Worm (Caenorhabditis elegans): ENCODE results near the gene M01B2.12.

DNA sequence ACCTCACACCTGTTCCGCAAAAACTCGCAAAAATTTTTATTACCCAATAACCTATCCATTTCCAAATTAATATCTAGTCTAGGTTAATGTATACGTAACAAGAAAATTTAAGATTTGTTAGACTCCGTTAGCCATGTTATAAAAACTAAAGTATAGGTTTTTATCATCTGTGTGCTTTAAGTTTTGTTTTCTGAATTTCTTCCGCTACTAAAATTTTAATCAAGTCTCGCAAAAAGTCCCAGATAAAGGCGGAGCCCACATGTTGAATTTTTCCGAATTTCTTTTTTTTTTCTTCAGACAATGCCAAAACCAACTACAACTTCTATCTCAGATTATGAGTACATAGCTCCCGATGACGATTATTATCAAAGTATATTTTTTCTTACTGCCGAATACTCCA is 31.8 kb downstream of the M01B2.12 start, which contains the start of gene srw-13:
- TF ChIP-seq snpc-4 (tag; optimal IDR thresholded peaks at IDR 0.05) (no peak), ZK546.5 (tag; optimal IDR thresholded peaks at IDR 0.05) (no peak), nhr-25 (tag; optimal IDR thresholded peaks at IDR 0.05) (no peak), nhr-10 (tag; optimal IDR thresholded peaks at IDR 0.05) (no peak), blmp-1 (tag; optimal IDR thresholded peaks at IDR 0.05; ENCODE audit: insufficient read depth) (no peak), mdl-1 (tag; optimal IDR thresholded peaks at IDR 0.05) (no peak), nhr-237 (tag; optimal IDR thresholded peaks at IDR 0.05) (no peak), nhr-12 (tag; optimal IDR thresholded peaks at IDR 0.05) (no peak), alr-1 (tag; optimal IDR thresholded peaks at IDR 0.05) (no peak), nhr-11 (tag; optimal IDR thresholded peaks at IDR 0.05) (no peak)
